Worm (Caenorhabditis elegans): ENCODE measurements around the gene pals-34.

The pals-34 gene

ce11 chrV:7955168-7955567 lies 1.1 kb downstream of the pals-34 start, which contains the start of gene F26D11.12:
Gene F26D11.12, minus strand, starts transcription at chrV:7955312.
- no peak for TF ChIP-seq flt-1 (GFP tag; IDR thresholded peaks at IDR 0.05)
- TF ChIP-seq ztf-23 (GFP tag; IDR thresholded peaks at IDR 0.05), result no peak
- no peak for TF ChIP-seq cog-1 (tag; optimal IDR thresholded peaks at IDR 0.05)
- TF ChIP-seq ref-1 (GFP tag; conservative IDR thresholded peaks at IDR 0.05), result no peak
- no peak for TF ChIP-seq med-1 (GFP tag; optimal IDR thresholded peaks at IDR 0.05; ENCODE audit: insufficient read depth)
- TF ChIP-seq klf-2 (GFP tag; conservative IDR thresholded peaks at IDR 0.05), result no peak
- no peak for TF ChIP-seq tab-1 (GFP tag; IDR thresholded peaks at IDR 0.05)

ce11 chrV:7954552-7954951 lies 1.7 kb downstream of the pals-34 start, which contains the start of gene F26D11.13:
Gene F26D11.13, minus strand, starts transcription at chrV:7954652.
- TF ChIP-seq flt-1 (GFP tag; IDR thresholded peaks at IDR 0.05), result no peak
- no peak for TF ChIP-seq ztf-29 (GFP tag; IDR thresholded peaks at IDR 0.05)
- no peak for TF ChIP-seq ztf-23 (GFP tag; IDR thresholded peaks at IDR 0.05)
- TF ChIP-seq cog-1 (tag; optimal IDR thresholded peaks at IDR 0.05), result no peak
- no peak for TF ChIP-seq ref-1 (GFP tag; conservative IDR thresholded peaks at IDR 0.05)
- no peak for TF ChIP-seq tab-1 (GFP tag; IDR thresholded peaks at IDR 0.05)
- TF ChIP-seq klf-2 (GFP tag; conservative IDR thresholded peaks at IDR 0.05), result no peak
- no peak for TF ChIP-seq med-1 (GFP tag; optimal IDR thresholded peaks at IDR 0.05; ENCODE audit: insufficient read depth)
- no peak for TF ChIP-seq T22C8.4 (GFP tag; IDR thresholded peaks at IDR 0.05)

ce11 chrV:7952855-7953254 lies 3.4 kb downstream of the pals-34 start, which contains the start of gene clec-216:
Gene clec-216, minus strand, starts transcription at chrV:7952955.
- TF ChIP-seq flt-1 (GFP tag; IDR thresholded peaks at IDR 0.05) (no peak), cog-1 (tag; optimal IDR thresholded peaks at IDR 0.05) (no peak)

ce11 chrV:7946229-7946628 lies 10.1 kb downstream of the pals-34 start:
- TF ChIP-seq tab-1 (GFP tag; IDR thresholded peaks at IDR 0.05) (no peak), ztf-29 (GFP tag; IDR thresholded peaks at IDR 0.05) (no peak), flt-1 (GFP tag; IDR thresholded peaks at IDR 0.05) (no peak)

ce11 chrV:7943568-7943967 lies 12.7 kb downstream of the pals-34 start, which contains the start of gene Y97E10B.1:
Gene Y97E10B.1, plus strand, starts transcription at chrV:7943868.
- no peak for TF ChIP-seq flt-1 (GFP tag; IDR thresholded peaks at IDR 0.05)
- no peak for TF ChIP-seq ztf-23 (GFP tag; IDR thresholded peaks at IDR 0.05)
- no peak for TF ChIP-seq med-1 (GFP tag; optimal IDR thresholded peaks at IDR 0.05; ENCODE audit: insufficient read depth)
- TF ChIP-seq klf-2 (GFP tag; conservative IDR thresholded peaks at IDR 0.05), result no peak
- no peak for TF ChIP-seq T22C8.4 (GFP tag; IDR thresholded peaks at IDR 0.05)
- no peak for TF ChIP-seq cog-1 (tag; optimal IDR thresholded peaks at IDR 0.05)
- TF ChIP-seq ref-1 (GFP tag; conservative IDR thresholded peaks at IDR 0.05), result no peak
- no peak for TF ChIP-seq tab-1 (GFP tag; IDR thresholded peaks at IDR 0.05)
- TF ChIP-seq ztf-29 (GFP tag; IDR thresholded peaks at IDR 0.05), result no peak

- TF ChIP-seq ztf-29 (GFP tag; IDR thresholded peaks at IDR 0.05), result no peak
- no peak for TF ChIP-seq ztf-23 (GFP tag; IDR thresholded peaks at IDR 0.05)
- TF ChIP-seq tab-1 (GFP tag; IDR thresholded peaks at IDR 0.05), result no peak
- no peak for TF ChIP-seq klf-2 (GFP tag; conservative IDR thresholded peaks at IDR 0.05)
- no peak for TF ChIP-seq T22C8.4 (GFP tag; IDR thresholded peaks at IDR 0.05)
- no peak for TF ChIP-seq ref-1 (GFP tag; conservative IDR thresholded peaks at IDR 0.05)
- TF ChIP-seq flt-1 (GFP tag; IDR thresholded peaks at IDR 0.05), result no peak
- no peak for TF ChIP-seq cog-1 (tag; optimal IDR thresholded peaks at IDR 0.05)
- no peak for TF ChIP-seq med-1 (GFP tag; optimal IDR thresholded peaks at IDR 0.05; ENCODE audit: insufficient read depth)
Measured at ce11 chrV:7940299-7940698, 16.0 kb downstream of the pals-34 start, which contains the start of gene srt-53. Gene srt-53, minus strand, starts transcription at chrV:7940399.

- TF ChIP-seq flt-1 (GFP tag; IDR thresholded peaks at IDR 0.05) (no peak), T22C8.4 (GFP tag; IDR thresholded peaks at IDR 0.05) (no peak), med-1 (GFP tag; optimal IDR thresholded peaks at IDR 0.05; ENCODE audit: insufficient read depth) (no peak), klf-2 (GFP tag; conservative IDR thresholded peaks at IDR 0.05) (no peak), ztf-23 (GFP tag; IDR thresholded peaks at IDR 0.05) (no peak), cog-1 (tag; optimal IDR thresholded peaks at IDR 0.05) (no peak), tab-1 (GFP tag; IDR thresholded peaks at IDR 0.05) (no peak), ref-1 (GFP tag; conservative IDR thresholded peaks at IDR 0.05) (no peak), ztf-29 (GFP tag; IDR thresholded peaks at IDR 0.05) (no peak)
Measured at ce11 chrV:7937152-7937551, 19.1 kb downstream of the pals-34 start, which contains the start of gene srsx-3. Gene srsx-3, minus strand, starts transcription at chrV:7937252.

ce11 chrV:7932998-7933397 lies 23.3 kb downstream of the pals-34 start, which contains the start of gene ncx-10:
Gene ncx-10, minus strand, starts transcription at chrV:7933098.
- TF ChIP-seq ztf-23 (GFP tag; IDR thresholded peaks at IDR 0.05) (no peak), T22C8.4 (GFP tag; IDR thresholded peaks at IDR 0.05) (no peak), ref-1 (GFP tag; conservative IDR thresholded peaks at IDR 0.05) (no peak)

ce11 chrV:7928660-7929059 lies 27.6 kb downstream of the pals-34 start, which contains the start of gene srsx-5:
Gene srsx-5, plus strand, starts transcription at chrV:7928960.
- TF ChIP-seq T22C8.4 (GFP tag; IDR thresholded peaks at IDR 0.05) (no peak), ref-1 (GFP tag; conservative IDR thresholded peaks at IDR 0.05) (no peak), ztf-23 (GFP tag; IDR thresholded peaks at IDR 0.05) (no peak), flt-1 (GFP tag; IDR thresholded peaks at IDR 0.05) (no peak), klf-2 (GFP tag; conservative IDR thresholded peaks at IDR 0.05) (no peak), cog-1 (tag; optimal IDR thresholded peaks at IDR 0.05) (no peak), tab-1 (GFP tag; IDR thresholded peaks at IDR 0.05) (no peak), ztf-29 (GFP tag; IDR thresholded peaks at IDR 0.05) (no peak), med-1 (GFP tag; optimal IDR thresholded peaks at IDR 0.05; ENCODE audit: insufficient read depth) (no peak)

- TF ChIP-seq ztf-29 (GFP tag; IDR thresholded peaks at IDR 0.05) (no peak), flt-1 (GFP tag; IDR thresholded peaks at IDR 0.05) (no peak), T22C8.4 (GFP tag; IDR thresholded peaks at IDR 0.05) (no peak)
Measured at ce11 chrV:7926784-7927183, 29.5 kb downstream of the pals-34 start, which contains the start of gene srsx-6. Gene srsx-6, plus strand, starts transcription at chrV:7927084.
